Fruit fly (Drosophila melanogaster) whole organism, embryonic: ENCODE results near the gene CG15515.

ENCODE experiments used
- amos ChIP-seq: fragments of 200-800 bp; sonication (Bioruptor generic); IDR thresholded peaks from 2 replicates; pipeline ENCODE4 v1.3.6; 2022; ENCODE audit warnings: missing biosample characterization, missing genetic modification characterization; ENCODE audit not compliant: partially characterized antibody
- nom ChIP-seq: fragments of 200-800 bp; sonication (Bioruptor generic); optimal IDR thresholded peaks from 2 replicates; lab custom pipeline; 2017; ENCODE audit warnings: missing biosample characterization, missing genetic modification characterization, mild to moderate bottlenecking, moderate library complexity, missing genetic modification reagents

DNA sequence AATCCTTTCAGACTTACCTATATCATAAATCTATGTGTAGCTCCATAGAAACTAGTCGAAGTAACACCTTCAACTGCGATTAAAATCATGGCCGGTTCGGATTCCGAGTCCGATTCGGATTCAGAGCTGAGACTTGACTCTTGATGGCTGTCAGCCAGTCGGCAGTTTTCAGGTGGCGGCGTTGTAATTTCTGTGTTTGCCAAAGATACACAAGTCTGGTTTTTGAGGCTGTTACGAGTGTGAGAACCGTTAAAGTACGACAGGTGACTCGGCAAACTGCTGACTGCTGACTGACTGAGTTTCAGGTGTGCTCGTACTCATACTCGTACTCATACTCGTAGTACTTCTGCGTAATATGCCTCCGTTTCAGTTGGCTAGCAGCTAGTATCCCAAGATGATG, 14.1 kb upstream of the CG15515 start:
- no peak for TF ChIP-seq nom (GFP tag; lab: Kevin White, UChicago)
- TF ChIP-seq amos (GFP tag; lab: Robert Waterston, UW) = no peak
